Worm (Caenorhabditis elegans): ENCODE results near the gene K07E3.1.

K07E3.1 gene

DNA sequence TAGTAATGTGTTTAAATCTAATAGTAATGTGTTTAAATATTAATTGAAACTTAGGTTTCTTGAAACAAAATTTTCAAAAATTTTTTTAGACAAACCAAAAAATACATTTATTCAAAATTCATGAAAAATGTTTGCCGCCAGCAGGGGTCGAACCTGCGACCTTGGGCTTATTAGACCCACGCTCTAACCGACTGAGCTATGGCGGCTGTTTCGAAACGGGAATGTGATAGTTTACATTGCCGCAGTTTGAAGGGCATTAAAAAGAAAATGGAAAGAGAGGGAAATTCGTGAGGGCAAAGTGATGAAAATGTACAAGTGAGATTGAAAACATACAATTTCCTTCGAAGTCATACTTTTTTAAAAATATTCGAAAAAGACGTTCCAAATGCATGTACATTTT is 46.3 kb downstream of the K07E3.1 start (continued):
- no peak for TF ChIP-seq unc-62 (GFP tag; optimal IDR thresholded peaks at IDR 0.05 in 1 of 2)
- TF ChIP-seq unc-62 (tag; optimal IDR thresholded peaks at IDR 0.05), result no peak
- no peak for TF ChIP-seq R02D3.7 (tag; optimal IDR thresholded peaks at IDR 0.05)
- peak; percentile 65 for TF ChIP-seq dmd-6 (GFP tag; IDR thresholded peaks at IDR 0.05)
- peak; percentile 50; the same call in 1 of the 2 replicates for TF ChIP-seq Y48G9A.11 (GFP tag; IDR thresholded peaks at IDR 0.05)
- TF ChIP-seq zip-2 (tag; optimal IDR thresholded peaks at IDR 0.05), result no peak
- peak; percentile 83 for TF ChIP-seq lim-7 (GFP tag; IDR thresholded peaks at IDR 0.05)
- 0 out of 2 replicates have a peak, but pooled peaks have one; percentile 65 for TF ChIP-seq Y105C5A.15 (GFP tag; IDR thresholded peaks at IDR 0.05)
- peak; percentile 32 for TF ChIP-seq hlh-11 (tag; optimal IDR thresholded peaks at IDR 0.05)
- no peak for TF ChIP-seq ceh-32 (tag; optimal IDR thresholded peaks at IDR 0.05; ENCODE audit: poor library complexity)

DNA sequence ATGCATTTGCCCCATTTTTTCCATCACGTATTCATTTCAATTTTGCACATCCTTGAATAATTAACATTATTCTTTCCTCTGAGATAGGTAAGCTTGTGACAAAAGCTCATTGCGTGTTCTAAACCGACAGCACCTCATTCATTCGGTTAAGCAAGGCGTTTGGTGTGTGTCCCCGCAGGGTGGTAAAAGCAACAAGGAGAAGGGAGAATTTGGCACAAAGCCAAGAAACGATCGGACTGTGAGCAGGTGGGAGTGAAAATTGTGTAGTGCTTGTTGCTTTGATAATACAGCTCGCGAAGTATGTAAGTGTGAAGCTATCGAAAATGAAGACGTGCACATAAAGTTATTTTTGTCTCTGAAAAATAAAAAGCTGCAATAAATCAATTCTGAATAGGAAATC is 46.9 kb downstream of the K07E3.1 start:
- TF ChIP-seq ceh-32 (tag; optimal IDR thresholded peaks at IDR 0.05; ENCODE audit: poor library complexity) (no peak), duxl-1 (tag; optimal IDR thresholded peaks at IDR 0.05; ENCODE audit: poor library complexity) (no peak), rbr-2 (tag; optimal IDR thresholded peaks at IDR 0.05) (peak; percentile 53), Y5F2A.4 (GFP tag; optimal IDR thresholded peaks at IDR 0.05) (no peak), snpc-4 (tag; optimal IDR thresholded peaks at IDR 0.05) (no peak), snpc-1.2 (GFP tag; IDR thresholded peaks at IDR 0.05) (no peak), mxl-3 (GFP tag; optimal IDR thresholded peaks at IDR 0.05) (no peak), lsy-2 (tag; optimal IDR thresholded peaks at IDR 0.05) (peak; percentile 20 to 57), ctbp-1 (GFP tag; IDR thresholded peaks at IDR 0.05) (no peak), saeg-2 (GFP tag; IDR thresholded peaks at IDR 0.05) (no peak), mep-1 (tag; optimal IDR thresholded peaks at IDR 0.05) (peak; percentile 74), nhr-102 (tag; optimal IDR thresholded peaks at IDR 0.05) (peak; percentile 24), aha-1 (tag) (peak; percentile 94), R02D3.7 (tag; optimal IDR thresholded peaks at IDR 0.05) (no peak), Y105C5A.15 (GFP tag; IDR thresholded peaks at IDR 0.05) (no peak), madf-9 (GFP tag; conservative IDR thresholded peaks at IDR 0.05) (0 out of 2 replicates have a peak, but pooled peaks have one; percentile 21), dmd-8 (GFP tag; IDR thresholded peaks at IDR 0.05) (no peak), lin-13 (GFP tag; optimal IDR thresholded peaks at IDR 0.05) (no peak), Y48G9A.11 (GFP tag; IDR thresholded peaks at IDR 0.05) (no peak), unc-39 (tag; optimal IDR thresholded peaks at IDR 0.05) (no peak), hlh-30 (tag; optimal IDR thresholded peaks at IDR 0.05; ENCODE audit: insufficient read depth) (peak; percentile 38), dve-1 (tag; optimal IDR thresholded peaks at IDR 0.05; ENCODE audit: insufficient read depth) (peak; percentile 83), vab-7 (GFP tag; IDR thresholded peaks at IDR 0.05) (no peak), nhr-48 (tag; optimal IDR thresholded peaks at IDR 0.05) (no peak), lin-29 (GFP tag; IDR thresholded peaks at IDR 0.05) (no peak), ceh-62 (tag; optimal IDR thresholded peaks at IDR 0.05) (no peak), daf-19 (GFP tag; conservative IDR thresholded peaks at IDR 0.05) (no peak), dmd-6 (GFP tag; IDR thresholded peaks at IDR 0.05) (peak; percentile 27; the same call in 1 of the 2 replicates), sdz-12 (GFP tag; optimal IDR thresholded peaks at IDR 0.05) (no peak), ztf-7 (tag; optimal IDR thresholded peaks at IDR 0.05) (no peak), hlh-11 (tag; optimal IDR thresholded peaks at IDR 0.05) (peak; percentile 55), egl-27 (tag; optimal IDR thresholded peaks at IDR 0.05) (no peak), nhr-41 (GFP tag; IDR thresholded peaks at IDR 0.05) (no peak), fkh-10 (GFP tag; optimal IDR thresholded peaks at IDR 0.05) (no peak), mes-2 (tag; optimal IDR thresholded peaks at IDR 0.05; ENCODE audit: poor library complexity, severe bottlenecking) (peak; percentile 61), lim-7 (GFP tag; IDR thresholded peaks at IDR 0.05) (no peak), nhr-25 (tag; optimal IDR thresholded peaks at IDR 0.05; ENCODE audit: borderline replicate concordance, insufficient read depth) (no peak), set-16 (GFP tag; IDR thresholded peaks at IDR 0.05) (no peak), mdl-1 (tag; optimal IDR thresholded peaks at IDR 0.05) (no peak), hmg-1.1 (GFP tag; IDR thresholded peaks at IDR 0.05) (peak; percentile 13; the same call in 1 of the 2 replicates), mxl-2 (GFP tag; conservative IDR thresholded peaks at IDR 0.05) (no peak), ceh-44 (GFP tag; IDR thresholded peaks at IDR 0.05) (no peak), zag-1 (tag; optimal IDR thresholded peaks at IDR 0.05) (no peak), zfp-2 (tag; optimal IDR thresholded peaks at IDR 0.05) (no peak), unc-62 (GFP tag; optimal IDR thresholded peaks at IDR 0.05 in 1 of 2) (peak in 1 of 2 experiments; percentile 51), unc-62 (tag; optimal IDR thresholded peaks at IDR 0.05) (no peak)
